Worm (Caenorhabditis elegans) whole organism, L1 larva: ENCODE measurements around the gene dcaf-1.

Source experiments
- efl-3 ChIP-seq: fragments of 200-800 bp; sonication (Bioruptor generic); optimal IDR thresholded peaks from 2 replicates; lab custom pipeline; 2018; ENCODE audit warnings: mild to moderate bottlenecking, missing genetic modification characterization, missing compliant biosample characterization
- nhr-77 ChIP-seq: fragments of 150-350 bp; optimal IDR thresholded peaks from 2 replicates; lab custom pipeline; 2014; ENCODE audit warnings: missing biosample characterization, missing genetic modification characterization
- snpc-4 ChIP-seq: fragments of 150-350 bp; optimal IDR thresholded peaks from 2 replicates; lab custom pipeline; 2014; ENCODE audit warnings: missing biosample characterization, missing genetic modification characterization
- ztf-4 ChIP-seq: fragments of 150-350 bp; optimal IDR thresholded peaks from 2 replicates; lab custom pipeline; 2014; ENCODE audit warnings: missing biosample characterization, missing genetic modification characterization

ce11 chrIV:9647789-9648361, 58.6 kb downstream of the dcaf-1 start, which contains the start of gene amph-1:
- no peak for TF ChIP-seq efl-3
- no peak for TF ChIP-seq snpc-4 (tag; lab: Kevin White, UChicago)
- TF ChIP-seq ztf-4 (tag; lab: Kevin White, UChicago) = no peak
- no peak for TF ChIP-seq nhr-77 (tag; lab: Kevin White, UChicago)
